Worm (Caenorhabditis elegans) whole organism, L3 larva: ENCODE measurements around the gene ule-3.

ENCODE experiments used
- R02D3.7 ChIP-seq: fragments of 150-350 bp; optimal IDR thresholded peaks from 2 replicates; lab custom pipeline; 2014; ENCODE audit warnings: missing biosample characterization, missing genetic modification characterization
- aly-2 ChIP-seq: fragments of 150-350 bp; optimal IDR thresholded peaks from 2 replicates; lab custom pipeline; 2014; ENCODE audit warnings: missing biosample characterization, missing genetic modification characterization
- ceh-16 ChIP-seq: sonication (generic microtip); optimal IDR thresholded peaks from 2 replicates; lab custom pipeline; 2017; ENCODE audit warnings: missing biosample characterization, missing genetic modification characterization
- ceh-28 ChIP-seq: fragments of 150-350 bp; optimal IDR thresholded peaks from 2 replicates; lab custom pipeline; 2014; ENCODE audit warnings: missing biosample characterization, missing genetic modification reagents, missing genetic modification characterization
- ceh-82 ChIP-seq: fragments of 150-350 bp; optimal IDR thresholded peaks from 2 replicates; lab custom pipeline; 2014; ENCODE audit warnings: missing biosample characterization, missing genetic modification characterization
- ceh-9 ChIP-seq: sonication (generic microtip); optimal IDR thresholded peaks from 2 replicates; lab custom pipeline; 2018; ENCODE audit warnings: missing biosample characterization, missing genetic modification characterization
- egl-27 ChIP-seq: sonication (generic microtip); optimal IDR thresholded peaks from 4 replicates; lab custom pipeline; 2017; ENCODE audit warnings: missing biosample characterization, missing genetic modification reagents, missing genetic modification characterization
- egl-5 ChIP-seq: fragments of 150-350 bp; optimal IDR thresholded peaks from 2 replicates; lab custom pipeline; 2017; ENCODE audit warnings: missing biosample characterization, missing genetic modification reagents, missing genetic modification characterization, inconsistent platforms
- elt-2 ChIP-seq: sonication (generic microtip); optimal IDR thresholded peaks from 2 replicates; lab custom pipeline; 2016; ENCODE audit warnings: missing genetic modification reagents, mild to moderate bottlenecking, missing genetic modification characterization, missing compliant biosample characterization
- elt-3 ChIP-seq, 3 experiments: fragments of 150-350 bp in 1 of 3; sonication (generic microtip) in 2 of 3; optimal IDR thresholded peaks; 2 replicates in 2 of 3; 4 replicates in 1 of 3; lab custom pipeline; 2014 to 2017; ENCODE audit warnings: missing biosample characterization in 3 of 3, missing genetic modification characterization in 3 of 3
- eor-1 ChIP-seq, 2 experiments: fragments of 150-350 bp; optimal IDR thresholded peaks; 2 replicates each; lab custom pipeline; 2014 to 2018; ENCODE audit warnings: missing biosample characterization in 2 of 2, missing genetic modification characterization in 2 of 2
- hmg-11 ChIP-seq: sonication (generic microtip); optimal IDR thresholded peaks from 2 replicates; lab custom pipeline; 2016; ENCODE audit warnings: missing genetic modification characterization, missing compliant biosample characterization
- jun-1 ChIP-seq: fragments of 150-350 bp; optimal IDR thresholded peaks from 2 replicates; lab custom pipeline; 2014; ENCODE audit warnings: missing biosample characterization, missing genetic modification reagents, missing genetic modification characterization
- lin-15B ChIP-seq: fragments of 150-350 bp; optimal IDR thresholded peaks from 2 replicates; lab custom pipeline; 2014; ENCODE audit warnings: missing biosample characterization, missing genetic modification characterization
- lin-39 ChIP-seq: fragments of 150-350 bp; optimal IDR thresholded peaks from 2 replicates; lab custom pipeline; 2018; ENCODE audit warnings: missing biosample characterization, missing genetic modification reagents, missing genetic modification characterization
- mdl-1 ChIP-seq: fragments of 150-350 bp; optimal IDR thresholded peaks from 2 replicates; lab custom pipeline; 2014; ENCODE audit warnings: missing biosample characterization, missing genetic modification characterization
- nfya-1 ChIP-seq: sonication (generic microtip); optimal IDR thresholded peaks from 2 replicates; lab custom pipeline; 2017; ENCODE audit warnings: missing genetic modification characterization, mild to moderate bottlenecking, missing compliant biosample characterization, antibody characterized with exemption, moderate library complexity; ENCODE audit not compliant: insufficient read depth
- nhr-11 ChIP-seq: fragments of 150-350 bp; optimal IDR thresholded peaks from 2 replicates; lab custom pipeline; 2014; ENCODE audit warnings: missing biosample characterization, missing genetic modification characterization
- nhr-23 ChIP-seq: fragments of 150-350 bp; optimal IDR thresholded peaks from 2 replicates; lab custom pipeline; 2014; ENCODE audit warnings: missing biosample characterization, missing genetic modification reagents, missing genetic modification characterization
- nhr-25 ChIP-seq: sonication (generic microtip); optimal IDR thresholded peaks from 2 replicates; lab custom pipeline; 2017; ENCODE audit warnings: missing biosample characterization, missing genetic modification characterization
- nhr-28 ChIP-seq: fragments of 150-350 bp; optimal IDR thresholded peaks from 2 replicates; lab custom pipeline; 2014; ENCODE audit warnings: missing biosample characterization, missing genetic modification characterization
- nhr-67 ChIP-seq: fragments of 150-350 bp; optimal IDR thresholded peaks from 2 replicates; lab custom pipeline; 2014; ENCODE audit warnings: missing biosample characterization, missing genetic modification characterization
- nhr-77 ChIP-seq: fragments of 150-350 bp; optimal IDR thresholded peaks from 2 replicates; lab custom pipeline; 2014; ENCODE audit warnings: missing biosample characterization, missing genetic modification characterization
- pqm-1 ChIP-seq: fragments of 150-350 bp; optimal IDR thresholded peaks from 2 replicates; lab custom pipeline; 2017; ENCODE audit warnings: missing biosample characterization, missing genetic modification characterization, inconsistent platforms
- sea-2 ChIP-seq: fragments of 150-350 bp; sonication (generic microtip); optimal IDR thresholded peaks from 4 replicates; lab custom pipeline; 2014; ENCODE audit warnings: missing biosample characterization, missing genetic modification reagents, missing genetic modification characterization
- snpc-4 ChIP-seq: fragments of 150-350 bp; optimal IDR thresholded peaks from 2 replicates; lab custom pipeline; 2014; ENCODE audit warnings: missing biosample characterization, missing genetic modification characterization
- unc-39 ChIP-seq: sonication (generic microtip); optimal IDR thresholded peaks from 4 replicates; lab custom pipeline; 2017; ENCODE audit warnings: missing biosample characterization, missing genetic modification characterization
- unc-62 ChIP-seq: fragments of 150-350 bp; sonication (generic microtip); optimal IDR thresholded peaks from 4 replicates; lab custom pipeline; 2014; ENCODE audit warnings: missing biosample characterization, missing genetic modification reagents, missing genetic modification characterization
- zag-1 ChIP-seq: fragments of 150-350 bp; optimal IDR thresholded peaks from 2 replicates; lab custom pipeline; 2014; ENCODE audit warnings: missing biosample characterization, missing genetic modification characterization
- ztf-11 ChIP-seq: fragments of 150-350 bp; optimal IDR thresholded peaks from 2 replicates; lab custom pipeline; 2014; ENCODE audit warnings: missing biosample characterization, missing genetic modification characterization
- ztf-4 ChIP-seq: fragments of 150-350 bp; optimal IDR thresholded peaks from 2 replicates; lab custom pipeline; 2014; ENCODE audit warnings: missing biosample characterization, missing genetic modification characterization

The ule-3 gene

DNA sequence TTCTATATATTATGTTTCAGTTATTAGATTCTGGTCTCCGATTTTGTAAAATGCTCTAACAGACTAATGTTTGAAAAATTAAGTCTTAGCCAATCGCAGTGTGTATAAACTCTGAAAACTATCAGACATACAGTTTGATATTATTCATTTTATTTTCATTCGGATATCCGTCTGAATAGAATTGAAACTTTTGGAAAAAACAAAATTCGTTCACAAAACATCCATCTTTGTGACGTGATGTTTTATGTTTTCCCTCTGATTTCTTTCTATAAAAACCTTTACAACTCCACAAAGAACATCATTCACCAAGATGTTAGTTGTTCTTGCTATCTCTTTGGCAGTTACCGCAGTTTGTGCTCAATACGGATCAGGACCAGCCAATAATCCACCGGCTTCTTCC is at the start of gene ule-3:
ule-3 (plus strand) TSS at position 301 of the 400 bp plus-strand sequence.
- TF ChIP-seq elt-2 (tag; lab: Kevin White, UChicago) (no peak), egl-5 (no peak), sea-2 (GFP tag; lab: Kevin White, UChicago) (no peak), nhr-77 (tag; lab: Kevin White, UChicago) (no peak), jun-1 (tag; lab: Kevin White, UChicago) (no peak), eor-1 (tag; optimal IDR thresholded peaks at IDR 0.05; lab: Kevin White, UChicago) (no peak), nhr-28 (tag; lab: Kevin White, UChicago) (no peak), ztf-11 (tag; lab: Kevin White, UChicago) (no peak), lin-39 (tag; lab: Kevin White, UChicago) (no peak), ztf-4 (tag; lab: Kevin White, UChicago) (no peak)

DNA sequence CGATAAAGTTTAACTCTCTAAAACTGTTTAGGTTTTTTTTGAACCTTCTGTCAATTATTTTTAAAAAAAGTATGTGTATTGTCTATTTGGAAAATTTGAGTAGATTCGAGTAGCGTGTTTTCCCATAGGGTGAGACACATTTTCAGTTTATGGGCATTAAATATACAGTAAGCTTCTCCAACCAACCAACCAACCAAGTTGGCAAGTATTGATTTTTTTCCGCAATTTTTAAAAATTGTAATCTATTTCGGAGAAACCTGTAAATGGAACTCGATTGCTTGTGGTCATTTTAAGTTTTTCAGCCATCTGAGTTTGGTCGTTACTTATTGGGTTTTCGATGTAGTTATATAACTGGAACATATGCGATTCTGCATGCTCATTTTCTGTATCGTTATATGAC is 48.6 kb upstream of the ule-3 start, which contains the start of gene srj-21:
srj-21 (plus strand) TSS at position 301 of the 400 bp plus-strand sequence.
- TF ChIP-seq nhr-23 (tag; lab: Kevin White, UChicago) (no peak), mdl-1 (no peak), nfya-1 (tag; lab: Kevin White, UChicago) (no peak), aly-2 (tag; lab: Kevin White, UChicago) (no peak), ztf-4 (tag; lab: Kevin White, UChicago) (no peak), unc-62 (GFP tag; lab: Kevin White, UChicago) (no peak), nhr-28 (tag; lab: Kevin White, UChicago) (no peak), nhr-67 (no peak)

DNA sequence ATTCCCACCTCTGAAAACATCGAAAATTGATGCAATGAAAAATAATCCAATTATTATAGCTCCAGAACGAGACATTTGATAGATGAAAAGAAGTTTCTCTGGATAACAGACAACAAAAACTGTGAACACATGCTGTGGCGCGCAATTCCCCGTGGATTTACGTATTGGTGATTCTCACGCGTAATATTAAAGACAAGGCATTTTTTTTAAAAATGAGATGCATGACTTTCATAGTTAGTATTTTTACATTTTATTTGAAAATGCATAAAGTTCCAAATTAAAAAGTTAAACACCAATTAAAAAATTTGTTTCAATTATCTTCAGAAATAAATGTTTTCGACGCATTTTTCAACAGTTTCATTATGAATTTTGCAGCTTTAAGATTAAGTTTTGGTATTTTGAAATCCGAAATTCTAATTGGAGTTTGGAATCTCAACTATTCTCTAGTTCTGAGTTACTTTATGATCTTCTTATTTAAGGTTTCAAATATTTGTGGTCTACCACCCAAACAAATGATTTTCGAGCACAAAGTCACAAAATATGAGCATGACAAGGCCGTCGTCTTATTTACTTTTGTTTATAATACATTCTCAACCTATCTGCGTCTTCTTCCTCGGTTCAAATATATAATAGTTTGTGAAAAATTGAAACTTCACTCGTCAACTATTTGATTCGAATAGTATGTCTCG is 46.2 kb upstream of the ule-3 start, which contains the start of the genes selt-1.2 and F28H7.2:
selt-1.2 (minus strand) TSS at position 101 of the 689 bp plus-strand sequence.
F28H7.2 (plus strand) TSS at position 639 of the 689 bp plus-strand sequence.
- TF ChIP-seq snpc-4 (tag; lab: Kevin White, UChicago) (no peak), zag-1 (tag; lab: Kevin White, UChicago) (no peak), pqm-1 (tag; lab: Kevin White, UChicago) (peak; percentile 40), lin-15B (tag; lab: Kevin White, UChicago) (no peak), egl-27 (tag; lab: Kevin White, UChicago) (no peak), nhr-77 (tag; lab: Kevin White, UChicago) (no peak)

DNA sequence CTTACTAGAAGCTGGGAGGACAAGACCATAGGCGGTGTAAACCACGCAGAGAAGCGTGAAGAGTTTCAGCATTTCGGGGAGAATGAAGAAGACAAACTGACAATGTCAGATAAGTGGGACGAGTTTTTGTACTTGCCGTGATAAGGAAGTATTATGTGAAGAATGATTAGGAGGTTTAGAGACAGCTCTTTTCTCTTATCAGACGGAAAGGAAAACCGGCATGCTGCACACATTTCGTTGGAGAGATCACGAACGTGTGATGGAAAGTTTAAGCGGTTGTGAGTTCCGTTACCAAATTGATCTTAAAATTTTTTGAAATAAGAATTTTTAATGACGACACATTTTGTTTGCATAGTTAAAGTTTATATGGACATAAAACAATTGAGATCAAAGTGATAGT is 43.0 kb upstream of the ule-3 start, which contains the start of gene F28H7.3:
F28H7.3 (minus strand) TSS at position 159 of the 400 bp plus-strand sequence.
- TF ChIP-seq zag-1 (tag; lab: Kevin White, UChicago), result no peak
- no peak for TF ChIP-seq nhr-25 (tag; lab: Kevin White, UChicago)
- TF ChIP-seq eor-1 (tag; optimal IDR thresholded peaks at IDR 0.05; lab: Kevin White, UChicago), result no peak
- TF ChIP-seq nfya-1 (tag; lab: Kevin White, UChicago), result no peak
- peak; percentile 61 for TF ChIP-seq jun-1 (tag; lab: Kevin White, UChicago)
- no peak for TF ChIP-seq ztf-4 (tag; lab: Kevin White, UChicago)
- no peak for TF ChIP-seq nhr-28 (tag; lab: Kevin White, UChicago)
- TF ChIP-seq egl-27 (tag; lab: Kevin White, UChicago), result no peak
- no peak for TF ChIP-seq lin-15B (tag; lab: Kevin White, UChicago)
- TF ChIP-seq ceh-28 (tag; lab: Kevin White, UChicago), result no peak
- TF ChIP-seq ztf-11 (tag; lab: Kevin White, UChicago), result no peak
- TF ChIP-seq lin-39 (tag; lab: Kevin White, UChicago), result no peak
- TF ChIP-seq mdl-1, result no peak
- peak; percentile 96 for TF ChIP-seq pqm-1 (tag; lab: Kevin White, UChicago)
- TF ChIP-seq elt-2 (tag; lab: Kevin White, UChicago), result peak; percentile 95
- no peak for TF ChIP-seq unc-39
- no peak for TF ChIP-seq nhr-67
- no peak for TF ChIP-seq nhr-23 (tag; lab: Kevin White, UChicago)
- no peak for TF ChIP-seq elt-3 (tag; optimal IDR thresholded peaks at IDR 0.05; lab: Kevin White, UChicago)
- no peak for TF ChIP-seq hmg-11 (tag; lab: Kevin White, UChicago)
- TF ChIP-seq nhr-11 (tag; lab: Kevin White, UChicago), result no peak
- TF ChIP-seq ceh-16, result no peak
- TF ChIP-seq ceh-9 (tag; lab: Kevin White, UChicago), result no peak
- TF ChIP-seq R02D3.7 (tag; lab: Kevin White, UChicago), result no peak
- no peak for TF ChIP-seq ceh-82 (tag; lab: Kevin White, UChicago)
